Worm (Caenorhabditis elegans): ENCODE data around the gene ZK856.4.
A peak's percentile ranks its signal among the peaks of the same experiment; 100 is the strongest.

ZK856.4 gene

ce11 chrV:10201913-10202312 lies 18.8 kb downstream of the ZK856.4 start, which contains the start of gene ZK856.7:
Gene ZK856.7, plus strand, starts transcription at chrV:10202098.
- no peak for TF ChIP-seq B0261.1 (tag; optimal IDR thresholded peaks at IDR 0.05)
- TF ChIP-seq sptf-2 (GFP tag; optimal IDR thresholded peaks at IDR 0.05), result no peak
- no peak for TF ChIP-seq ama-1 (optimal IDR thresholded peaks at IDR 0.05)
- TF ChIP-seq ama-1 (GFP tag; optimal IDR thresholded peaks at IDR 0.05), result peak in 1 of 2 experiments; percentile 7
- TF ChIP-seq snpc-3.4 (tag; optimal IDR thresholded peaks at IDR 0.05), result no peak

DNA sequence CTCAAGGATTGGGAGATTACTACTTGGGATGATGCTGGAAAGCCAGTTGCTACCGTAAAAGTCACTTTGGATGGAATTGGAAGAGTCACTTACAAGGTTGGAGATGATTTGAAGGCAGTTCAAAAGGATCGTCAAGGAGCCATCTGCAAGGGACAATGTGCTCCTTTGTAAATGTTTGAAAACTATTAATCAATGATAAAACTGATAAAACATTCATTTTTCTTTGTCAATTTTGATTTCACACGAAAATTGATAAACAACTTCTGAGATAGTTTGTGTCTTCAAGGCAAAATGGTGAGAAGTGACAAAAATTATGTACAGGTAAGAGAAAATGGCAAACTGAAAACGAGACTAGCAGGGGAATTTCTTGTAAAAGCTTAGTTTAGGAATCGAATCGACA lies 19.3 kb downstream of the ZK856.4 start:
- TF ChIP-seq hsf-1 (GFP tag; IDR thresholded peaks at IDR 0.05) (no peak), rpc-1 (optimal IDR thresholded peaks at IDR 0.05) (no peak), rpc-1 (tag; optimal IDR thresholded peaks at IDR 0.05) (no peak), unc-62 (GFP tag; optimal IDR thresholded peaks at IDR 0.05) (no peak), K11D2.4 (GFP tag; IDR thresholded peaks at IDR 0.05) (no peak), F22D6.2 (tag; optimal IDR thresholded peaks at IDR 0.05) (no peak), F39B2.1 (GFP tag; IDR thresholded peaks at IDR 0.05) (no peak), ceh-100 (GFP tag; IDR thresholded peaks at IDR 0.05) (no peak), aptf-3 (GFP tag; IDR thresholded peaks at IDR 0.05) (no peak), B0261.1 (tag; optimal IDR thresholded peaks at IDR 0.05) (no peak), B0035.1 (tag; optimal IDR thresholded peaks at IDR 0.05) (no peak), ceh-58 (GFP tag; IDR thresholded peaks at IDR 0.05) (no peak), F23B12.7 (tag; optimal IDR thresholded peaks at IDR 0.05; ENCODE audit: insufficient read depth) (no peak), mcd-1 (GFP tag; IDR thresholded peaks at IDR 0.05) (no peak), B0336.3 (GFP tag; IDR thresholded peaks at IDR 0.05) (no peak), hmg-1.2 (GFP tag; IDR thresholded peaks at IDR 0.05) (no peak), Y67H2A.10 (GFP tag; conservative IDR thresholded peaks at IDR 0.05) (no peak), ztf-28 (GFP tag; IDR thresholded peaks at IDR 0.05) (no peak), Y95B8A.8 (GFP tag; IDR thresholded peaks at IDR 0.05) (no peak), sea-2 (GFP tag; IDR thresholded peaks at IDR 0.05) (no peak)

DNA sequence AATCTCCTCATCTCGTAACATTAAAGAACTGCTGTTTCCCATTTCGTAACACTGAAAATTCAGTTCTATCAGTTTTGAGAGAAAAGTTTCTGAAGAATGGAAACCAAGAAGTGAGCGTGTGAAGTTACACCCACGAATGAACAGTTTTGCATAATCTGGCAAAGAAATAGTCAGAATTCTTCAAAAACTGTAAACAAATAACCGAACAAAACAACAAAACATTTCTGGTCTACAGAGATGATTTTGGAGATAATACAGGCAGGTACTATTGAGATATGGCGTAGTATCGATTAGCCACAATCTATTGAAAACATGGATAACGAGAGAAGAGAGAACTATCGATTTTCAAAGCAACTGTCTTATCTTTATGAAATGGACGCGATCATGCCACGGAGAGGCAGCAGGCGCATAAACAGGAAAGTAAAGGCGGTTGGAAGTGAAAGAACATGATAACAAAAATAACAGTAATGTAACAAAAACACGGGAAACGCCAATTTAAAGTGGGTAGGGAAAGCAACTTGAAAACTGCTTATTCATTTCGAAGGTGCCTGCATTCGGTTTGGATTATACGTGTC lies 20.4 kb downstream of the ZK856.4 start, which contains the start of gene chpf-1:
chpf-1 (minus strand) TSS at position 51 of the 575 bp plus-strand sequence.
- TF ChIP-seq cebp-1 (GFP tag; IDR thresholded peaks at IDR 0.05) (no peak), cebp-1 (tag; optimal IDR thresholded peaks at IDR 0.05) (peak; percentile 2), snpc-4 (GFP tag; optimal IDR thresholded peaks at IDR 0.05) (no peak), snpc-4 (tag; optimal IDR thresholded peaks at IDR 0.05) (peak in 2 of 4 experiments; percentile 33 to 36), nhr-80 (tag; optimal IDR thresholded peaks at IDR 0.05) (peak; percentile 65), ztf-18 (tag; optimal IDR thresholded peaks at IDR 0.05) (peak; percentile 56), madf-6 (GFP tag; IDR thresholded peaks at IDR 0.05) (0 out of 2 replicates have a peak, but pooled peaks have one; percentile 17), atf-7 (tag; optimal IDR thresholded peaks at IDR 0.05) (no peak)

DNA sequence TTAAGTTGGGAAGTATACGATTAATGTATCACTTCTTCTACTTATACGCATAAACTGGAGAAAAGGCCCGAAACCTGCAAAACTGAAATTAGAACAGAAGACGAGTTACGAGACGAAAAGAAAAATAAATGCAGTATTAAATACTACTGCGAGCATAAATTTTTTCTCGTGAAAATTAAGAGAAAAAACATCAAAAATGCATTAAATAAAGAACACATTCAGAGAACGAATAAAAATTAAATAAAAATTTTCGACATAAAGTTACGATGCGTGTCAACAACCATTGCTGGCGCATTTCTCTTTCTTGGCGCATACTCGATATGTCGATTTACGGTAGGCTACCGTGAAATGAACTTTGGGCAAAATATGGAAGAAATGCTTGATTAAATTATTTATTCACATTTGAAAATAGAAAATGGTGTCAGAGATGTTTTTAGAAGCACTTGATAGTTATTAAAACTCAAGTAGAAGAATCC lies 21.8 kb downstream of the ZK856.4 start, which contains the start of the genes ZK856.19 and ZK856.11:
ZK856.19 (minus strand) TSS at position 51 of the 476 bp plus-strand sequence.
ZK856.11 (minus strand) TSS at position 76 of the 476 bp plus-strand sequence.
- TF ChIP-seq unc-130 (GFP tag; optimal IDR thresholded peaks at IDR 0.05), result peak; percentile 5
- TF ChIP-seq sea-2 (GFP tag; IDR thresholded peaks at IDR 0.05), result no peak
- no peak for TF ChIP-seq tlf-1 (GFP tag; optimal IDR thresholded peaks at IDR 0.05)
- peak in 1 of 3 experiments; percentile 55 for TF ChIP-seq lin-35 (GFP tag; optimal IDR thresholded peaks at IDR 0.05)
- 0 out of 2 replicates have a peak, but pooled peaks have one; percentile 18 for TF ChIP-seq hsf-1 (GFP tag; IDR thresholded peaks at IDR 0.05)
- no peak for TF ChIP-seq ceh-79 (tag; optimal IDR thresholded peaks at IDR 0.05)
- TF ChIP-seq snpc-3.4 (tag; optimal IDR thresholded peaks at IDR 0.05), result peak; percentile 41
- TF ChIP-seq ceh-40 (GFP tag; IDR thresholded peaks at IDR 0.05), result no peak
- no peak for TF ChIP-seq ztf-22 (GFP tag; optimal IDR thresholded peaks at IDR 0.05)
- TF ChIP-seq F22D6.2 (tag; optimal IDR thresholded peaks at IDR 0.05), result no peak
- no peak for TF ChIP-seq athp-1 (tag; optimal IDR thresholded peaks at IDR 0.05)
- no peak for TF ChIP-seq efl-1 (GFP tag; optimal IDR thresholded peaks at IDR 0.05)
- no peak for TF ChIP-seq B0035.1 (tag; optimal IDR thresholded peaks at IDR 0.05)
- TF ChIP-seq F37B4.10 (GFP tag; IDR thresholded peaks at IDR 0.05), result no peak
- TF ChIP-seq die-1 (tag; optimal IDR thresholded peaks at IDR 0.05), result no peak
- no peak for TF ChIP-seq mel-28 (tag; optimal IDR thresholded peaks at IDR 0.05; ENCODE audit: borderline replicate concordance)
- TF ChIP-seq snpc-1.1 (tag; optimal IDR thresholded peaks at IDR 0.05; ENCODE audit: insufficient read depth), result no peak
- no peak for TF ChIP-seq nhr-179 (tag; optimal IDR thresholded peaks at IDR 0.05)
- TF ChIP-seq ztf-28 (GFP tag; IDR thresholded peaks at IDR 0.05), result no peak
- peak; percentile 45 for TF ChIP-seq F23B12.7 (tag; optimal IDR thresholded peaks at IDR 0.05; ENCODE audit: insufficient read depth)
